Fruit fly (Drosophila melanogaster): ENCODE measurements around the gene CCDC151.

DNA sequence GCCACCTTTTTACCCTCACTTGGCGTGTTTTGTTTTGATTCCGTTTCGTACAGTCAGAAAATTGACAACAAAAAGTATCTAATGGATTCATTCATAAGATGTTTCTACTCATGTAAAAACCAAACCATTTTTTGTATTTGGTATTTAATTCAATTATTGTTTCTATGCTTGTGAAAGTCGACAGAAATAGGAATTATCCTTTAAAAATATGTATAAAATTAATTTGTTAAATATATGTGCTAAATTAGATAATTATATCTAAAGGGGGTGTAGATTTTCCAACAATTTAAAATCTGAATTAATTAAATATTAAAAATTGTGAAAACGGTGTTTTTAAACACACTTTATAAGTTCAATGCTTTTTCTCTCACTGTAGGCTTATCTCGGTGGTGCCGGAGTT is 17.6 kb upstream of the CCDC151 start:
- TF ChIP-seq psq (optimal IDR thresholded peaks at IDR 0.05) (no peak), h (optimal IDR thresholded peaks at IDR 0.05) (no peak), Sin3A (optimal IDR thresholded peaks at IDR 0.05) (no peak), insv (optimal IDR thresholded peaks at IDR 0.05) (no peak), ttk (optimal IDR thresholded peaks at IDR 0.05) (no peak), Myc (optimal IDR thresholded peaks at IDR 0.05) (no peak)

Data from Kc167 (cell line).